Fruit fly (Drosophila melanogaster) whole organism, prepupa: ENCODE measurements around the gene Fkbp39.
A peak's percentile ranks its signal among the peaks of the same experiment; 100 is the strongest.

Experiments
- Blimp-1 ChIP-seq: fragments of 200-800 bp; sonication (Bioruptor generic); optimal IDR thresholded peaks from 3 replicates; lab custom pipeline; 2017; ENCODE audit warnings: missing biosample characterization, missing genetic modification characterization, mild to moderate bottlenecking, moderate library complexity, missing genetic modification reagents
- CG10631 ChIP-seq: fragments of 200-800 bp; sonication (Bioruptor generic); optimal IDR thresholded peaks from 2 replicates; lab custom pipeline; 2016; ENCODE audit warnings: missing biosample characterization, missing genetic modification characterization
- CG10669 ChIP-seq: fragments of 200-800 bp; sonication (Bioruptor generic); optimal IDR thresholded peaks from 3 replicates; lab custom pipeline; 2018; ENCODE audit warnings: missing biosample characterization, mild to moderate bottlenecking, missing genetic modification characterization, moderate library complexity
- CG11294 ChIP-seq: fragments of 200-800 bp; sonication (Bioruptor generic); IDR thresholded peaks from 2 replicates; pipeline ENCODE4 v1.3.6; 2022; ENCODE audit warnings: missing biosample characterization, missing genetic modification characterization
- CG11762 ChIP-seq: fragments of 200-800 bp; sonication (Bioruptor generic); optimal IDR thresholded peaks from 3 replicates; lab custom pipeline; 2016; ENCODE audit warnings: missing biosample characterization, missing genetic modification characterization; ENCODE audit not compliant: insufficient read depth
- CG11902 ChIP-seq: fragments of 200-800 bp; sonication (Bioruptor generic); optimal IDR thresholded peaks from 3 replicates; lab custom pipeline; 2016; ENCODE audit warnings: missing biosample characterization, missing genetic modification characterization
- CG15336 ChIP-seq: fragments of 200-800 bp; sonication (Bioruptor generic); IDR thresholded peaks from 2 replicates; pipeline ENCODE4 v1.3.6; 2022; ENCODE audit warnings: missing biosample characterization, missing genetic modification characterization
- CG16779 ChIP-seq: fragments of 200-800 bp; sonication (Bioruptor generic); optimal IDR thresholded peaks from 3 replicates; lab custom pipeline; 2017; ENCODE audit warnings: missing biosample characterization, mild to moderate bottlenecking, missing genetic modification characterization
- CG31627 ChIP-seq: fragments of 200-800 bp; sonication (Bioruptor generic); optimal IDR thresholded peaks from 3 replicates; lab custom pipeline; 2016; ENCODE audit warnings: missing biosample characterization, missing genetic modification characterization
- CG32006 ChIP-seq: fragments of 200-800 bp; sonication (Bioruptor generic); optimal IDR thresholded peaks from 3 replicates; lab custom pipeline; 2017; ENCODE audit warnings: missing biosample characterization, mild to moderate bottlenecking, missing genetic modification characterization
- CG4318 ChIP-seq: fragments of 200-800 bp; sonication (Bioruptor generic); optimal IDR thresholded peaks from 3 replicates; lab custom pipeline; 2017; ENCODE audit warnings: missing biosample characterization, mild to moderate bottlenecking, missing genetic modification characterization
- CG6163 ChIP-seq: fragments of 200-800 bp; sonication (Bioruptor generic); IDR thresholded peaks from 3 replicates; pipeline ENCODE4 v1.3.6; 2022; ENCODE audit warnings: missing biosample characterization, missing genetic modification characterization
- CG6276 ChIP-seq: fragments of 200-800 bp; sonication (Bioruptor generic); optimal IDR thresholded peaks from 2 replicates; lab custom pipeline; 2017; ENCODE audit warnings: missing biosample characterization, mild to moderate bottlenecking, missing genetic modification characterization
- CG6792 ChIP-seq: fragments of 200-800 bp; sonication (Bioruptor generic); optimal IDR thresholded peaks from 3 replicates; lab custom pipeline; 2016; ENCODE audit warnings: missing biosample characterization, missing genetic modification characterization
- CG6808 ChIP-seq: fragments of 200-800 bp; sonication (Bioruptor generic); optimal IDR thresholded peaks from 3 replicates; lab custom pipeline; 2017; ENCODE audit warnings: missing biosample characterization, missing genetic modification characterization, mild to moderate bottlenecking, moderate library complexity, missing genetic modification reagents
- CG6854 ChIP-seq: fragments of 200-800 bp; sonication (Bioruptor generic); optimal IDR thresholded peaks from 2 replicates; lab custom pipeline; 2017; ENCODE audit warnings: missing biosample characterization, mild to moderate bottlenecking, missing genetic modification characterization
- CG7368 ChIP-seq: fragments of 200-800 bp; sonication (Bioruptor generic); optimal IDR thresholded peaks from 3 replicates; lab custom pipeline; 2016; ENCODE audit warnings: missing biosample characterization, missing genetic modification characterization
- CG8119 ChIP-seq: fragments of 200-800 bp; sonication (Bioruptor generic); IDR thresholded peaks from 3 replicates; pipeline ENCODE4 v1.3.6; 2022; ENCODE audit warnings: missing biosample characterization, missing genetic modification characterization
- CG8319 ChIP-seq: fragments of 200-800 bp; sonication (Bioruptor generic); optimal IDR thresholded peaks from 3 replicates; lab custom pipeline; 2016; ENCODE audit warnings: missing biosample characterization, missing genetic modification characterization
- CG9139 ChIP-seq: fragments of 200-800 bp; sonication (Bioruptor generic); optimal IDR thresholded peaks from 3 replicates; lab custom pipeline; 2017; ENCODE audit warnings: missing biosample characterization, mild to moderate bottlenecking, missing genetic modification characterization
- Eip93F ChIP-seq: fragments of 200-800 bp; sonication (Bioruptor generic); optimal IDR thresholded peaks from 2 replicates; lab custom pipeline; 2016; ENCODE audit warnings: missing biosample characterization, mild to moderate bottlenecking, missing genetic modification characterization
- Ets21C ChIP-seq: fragments of 200-800 bp; sonication (Bioruptor generic); optimal IDR thresholded peaks from 3 replicates; lab custom pipeline; 2016; ENCODE audit warnings: missing biosample characterization, missing genetic modification characterization
- Lpt ChIP-seq: fragments of 200-800 bp; sonication (Bioruptor generic); optimal IDR thresholded peaks from 3 replicates; lab custom pipeline; 2016; ENCODE audit warnings: missing biosample characterization, missing genetic modification characterization
- Smox ChIP-seq: fragments of 200-800 bp; sonication (Bioruptor generic); optimal IDR thresholded peaks from 3 replicates; lab custom pipeline; 2016; ENCODE audit warnings: missing biosample characterization, missing genetic modification characterization
- Sox102F ChIP-seq: fragments of 200-800 bp; sonication (Bioruptor generic); optimal IDR thresholded peaks from 2 replicates; lab custom pipeline; 2016; ENCODE audit warnings: missing biosample characterization, mild to moderate bottlenecking, missing genetic modification characterization
- Sox14 ChIP-seq: fragments of 200-800 bp; sonication (Bioruptor generic); optimal IDR thresholded peaks from 3 replicates; lab custom pipeline; 2016; ENCODE audit warnings: missing biosample characterization, missing genetic modification characterization
- achi ChIP-seq: fragments of 200-800 bp; sonication (Bioruptor generic); optimal IDR thresholded peaks from 3 replicates; lab custom pipeline; 2016; ENCODE audit warnings: missing biosample characterization, missing genetic modification characterization
- acj6 ChIP-seq: fragments of 200-800 bp; sonication (Bioruptor generic); optimal IDR thresholded peaks from 3 replicates; lab custom pipeline; 2016; ENCODE audit warnings: missing biosample characterization, missing genetic modification characterization
- cyc ChIP-seq: fragments of 200-800 bp; sonication (Bioruptor generic); optimal IDR thresholded peaks from 3 replicates; lab custom pipeline; 2016; ENCODE audit warnings: missing biosample characterization, missing genetic modification characterization
- dac ChIP-seq: fragments of 200-800 bp; sonication (Bioruptor generic); optimal IDR thresholded peaks from 2 replicates; lab custom pipeline; 2017; ENCODE audit warnings: missing biosample characterization, mild to moderate bottlenecking, missing genetic modification characterization
- eg ChIP-seq: fragments of 200-800 bp; sonication (Bioruptor generic); IDR thresholded peaks from 3 replicates; pipeline ENCODE4 v1.3.6; 2022; ENCODE audit warnings: missing biosample characterization, missing genetic modification characterization
- esn ChIP-seq: fragments of 200-800 bp; sonication (Bioruptor generic); optimal IDR thresholded peaks from 2 replicates; lab custom pipeline; 2016; ENCODE audit warnings: missing biosample characterization, mild to moderate bottlenecking, missing genetic modification characterization, moderate library complexity
- fd85E ChIP-seq: fragments of 200-800 bp; sonication (Bioruptor generic); optimal IDR thresholded peaks from 3 replicates; lab custom pipeline; 2016; ENCODE audit warnings: missing biosample characterization, missing genetic modification characterization
- fkh ChIP-seq: fragments of 200-800 bp; sonication (Bioruptor generic); optimal IDR thresholded peaks from 3 replicates; lab custom pipeline; 2017; ENCODE audit warnings: missing biosample characterization, mild to moderate bottlenecking, missing genetic modification characterization, moderate library complexity
- lz ChIP-seq: fragments of 200-800 bp; sonication (Bioruptor generic); optimal IDR thresholded peaks from 3 replicates; lab custom pipeline; 2016; ENCODE audit warnings: missing biosample characterization, missing genetic modification characterization
- net ChIP-seq: fragments of 200-800 bp; sonication (Bioruptor generic); optimal IDR thresholded peaks from 3 replicates; lab custom pipeline; 2016; ENCODE audit warnings: missing biosample characterization, missing genetic modification characterization
- pdm3 ChIP-seq: fragments of 200-800 bp; sonication (Bioruptor generic); optimal IDR thresholded peaks from 3 replicates; lab custom pipeline; 2016; ENCODE audit warnings: missing biosample characterization, missing genetic modification characterization
- salr ChIP-seq, 2 experiments: fragments of 200-800 bp; sonication (Bioruptor generic); optimal IDR thresholded peaks; 3 replicates each; lab custom pipeline; 2016 to 2018; ENCODE audit warnings: missing biosample characterization in 2 of 2, missing genetic modification characterization in 2 of 2, mild to moderate bottlenecking in 1 of 2
- ss ChIP-seq, 2 experiments: fragments of 200-800 bp; sonication (Bioruptor generic); optimal IDR thresholded peaks; 2 replicates in 1 of 2; 3 replicates in 1 of 2; lab custom pipeline; 2017 to 2018; ENCODE audit warnings: mild to moderate bottlenecking in 2 of 2, missing biosample characterization in 2 of 2, missing genetic modification characterization in 2 of 2, moderate library complexity in 1 of 2
- svp ChIP-seq: fragments of 200-800 bp; sonication (Bioruptor generic); peaks from one replicate; lab custom pipeline; 2016; ENCODE audit warnings: missing biosample characterization, missing genetic modification characterization
- topi ChIP-seq: fragments of 200-800 bp; sonication (Bioruptor generic); optimal IDR thresholded peaks from 3 replicates; lab custom pipeline; 2016; ENCODE audit warnings: missing biosample characterization, missing genetic modification characterization

Fkbp39 gene

dm6 chr3R:15371833-15372232, 38.9 kb upstream of the Fkbp39 start, which contains the start of the genes Ccm3 and CG6136 (continued):
- no peak for TF ChIP-seq eg (GFP tag; lab: Robert Waterston, UW)
- TF ChIP-seq CG8319 = no peak
- TF ChIP-seq CG15336 (GFP tag; lab: Robert Waterston, UW) = no peak
- no peak for TF ChIP-seq CG4318 (GFP tag; lab: Kevin White, UChicago)
- no peak for TF ChIP-seq CG9139 (GFP tag; lab: Kevin White, UChicago)
- no peak for TF ChIP-seq CG6163 (GFP tag; lab: Robert Waterston, UW)
- no peak for TF ChIP-seq CG32006
- TF ChIP-seq ss (GFP tag; optimal IDR thresholded peaks at IDR 0.05; lab: Kevin White, UChicago) = no peak
- TF ChIP-seq svp (GFP tag; lab: Kevin White, UChicago) = no peak
- TF ChIP-seq acj6 (GFP tag; lab: Kevin White, UChicago) = no peak
- TF ChIP-seq CG6808 (GFP tag; lab: Kevin White, UChicago) = no peak
- peak; percentile 43 for TF ChIP-seq lz (GFP tag; lab: Kevin White, UChicago)
- TF ChIP-seq CG31627 = peak; percentile 44
- peak; percentile 18 for TF ChIP-seq achi
- TF ChIP-seq CG10669 (GFP tag; lab: Kevin White, UChicago) = no peak
- no peak for TF ChIP-seq Eip93F (GFP tag; lab: Kevin White, UChicago)
- TF ChIP-seq topi (GFP tag; lab: Kevin White, UChicago) = peak; percentile 47
- TF ChIP-seq net (GFP tag; lab: Kevin White, UChicago) = no peak
- peak; percentile 38 for TF ChIP-seq cyc
- no peak for TF ChIP-seq CG11294 (GFP tag; lab: Robert Waterston, UW)
- TF ChIP-seq CG11902 (GFP tag; lab: Kevin White, UChicago) = no peak
- no peak for TF ChIP-seq dac (GFP tag; lab: Kevin White, UChicago)
- TF ChIP-seq esn (GFP tag; lab: Kevin White, UChicago) = peak; percentile 63
- TF ChIP-seq Ets21C = no peak
- no peak for TF ChIP-seq fkh (GFP tag; lab: Kevin White, UChicago)
- no peak for TF ChIP-seq pdm3
- no peak for TF ChIP-seq Smox (GFP tag; lab: Kevin White, UChicago)
- TF ChIP-seq Blimp-1 (GFP tag; lab: Kevin White, UChicago) = no peak
- no peak for TF ChIP-seq CG8119 (GFP tag; lab: Robert Waterston, UW)
- TF ChIP-seq CG6792 (GFP tag; lab: Kevin White, UChicago) = no peak
- TF ChIP-seq CG6854 (GFP tag; lab: Kevin White, UChicago) = peak; percentile 38
- TF ChIP-seq CG10631 (GFP tag; lab: Kevin White, UChicago) = no peak
- no peak for TF ChIP-seq CG11762 (GFP tag; lab: Kevin White, UChicago)
- TF ChIP-seq Sox102F (GFP tag; lab: Kevin White, UChicago) = no peak
- no peak for TF ChIP-seq salr (GFP tag; optimal IDR thresholded peaks at IDR 0.05; lab: Kevin White, UChicago)
- no peak for TF ChIP-seq fd85E (GFP tag; lab: Kevin White, UChicago)
- TF ChIP-seq Lpt (GFP tag; lab: Kevin White, UChicago) = no peak
- TF ChIP-seq CG16779 (tag; lab: Kevin White, UChicago) = no peak
- no peak for TF ChIP-seq CG7368 (GFP tag; lab: Kevin White, UChicago)
- peak; percentile 19 for TF ChIP-seq Sox14 (GFP tag; lab: Kevin White, UChicago)

dm6 chr3R:15369742-15370141, 36.8 kb upstream of the Fkbp39 start, which contains the start of gene CG14868:
CG14868 (minus strand) TSS chr3R:15369945.
- no peak for TF ChIP-seq fkh (GFP tag; lab: Kevin White, UChicago)
- TF ChIP-seq Sox14 (GFP tag; lab: Kevin White, UChicago) = no peak
- no peak for TF ChIP-seq CG6163 (GFP tag; lab: Robert Waterston, UW)
- no peak for TF ChIP-seq CG6276 (GFP tag; lab: Kevin White, UChicago)
